Worm (Caenorhabditis elegans) whole organism, L4 larva: Measurements from ENCODE around the gene gpa-3.

Source experiments
- F10B5.3 ChIP-seq: sonication (generic microtip); optimal IDR thresholded peaks from 2 replicates; lab custom pipeline; 2016; ENCODE audit warnings: mild to moderate bottlenecking, missing genetic modification characterization, missing compliant biosample characterization
- F26F4.8 ChIP-seq: fragments of 200-800 bp; sonication (Bioruptor generic); conservative IDR thresholded peaks from 2 replicates; pipeline ENCODE4 v1.3.6; 2022; ENCODE audit warnings: missing genetic modification characterization, missing compliant biosample characterization
- F37D6.2 ChIP-seq: sonication (generic microtip); optimal IDR thresholded peaks from 2 replicates; lab custom pipeline; 2016; ENCODE audit warnings: mild to moderate bottlenecking, missing genetic modification characterization, missing compliant biosample characterization
- aha-1 ChIP-seq: fragments of 150-350 bp; peaks from one replicate; lab custom pipeline; 2014; ENCODE audit warnings: missing biosample characterization, missing genetic modification characterization
- ceh-20 ChIP-seq: fragments of 200-800 bp; sonication (Bioruptor generic); IDR thresholded peaks from 2 replicates; pipeline ENCODE4 v1.3.6; 2022; ENCODE audit warnings: missing genetic modification reagents, missing genetic modification characterization, missing compliant biosample characterization
- ces-1 ChIP-seq: fragments of 150-350 bp; sonication (generic microtip); optimal IDR thresholded peaks from 4 replicates; lab custom pipeline; 2014; ENCODE audit warnings: missing biosample characterization, missing genetic modification reagents, missing genetic modification characterization
- ctbp-1 ChIP-seq: fragments of 200-800 bp; sonication (Bioruptor generic); IDR thresholded peaks from 2 replicates; pipeline ENCODE4 v1.3.6; 2022; ENCODE audit warnings: missing genetic modification reagents, missing genetic modification characterization, missing compliant biosample characterization
- daf-19 ChIP-seq: fragments of 200-800 bp; sonication (Bioruptor generic); conservative IDR thresholded peaks from 2 replicates; pipeline ENCODE4 v1.3.6; 2022; ENCODE audit warnings: missing genetic modification characterization, missing compliant biosample characterization
- daf-8 ChIP-seq: fragments of 200-800 bp; sonication (Bioruptor generic); IDR thresholded peaks from 2 replicates; pipeline ENCODE4 v1.3.6; 2022; ENCODE audit warnings: missing genetic modification characterization, missing compliant biosample characterization
- dve-1 ChIP-seq: sonication (generic microtip); optimal IDR thresholded peaks from 2 replicates; lab custom pipeline; 2017; ENCODE audit warnings: antibody characterized with exemption, mild to moderate bottlenecking, missing genetic modification characterization, missing compliant biosample characterization; ENCODE audit not compliant: insufficient read depth
- fkh-10 ChIP-seq: fragments of 150-350 bp; optimal IDR thresholded peaks from 2 replicates; lab custom pipeline; 2014; ENCODE audit warnings: missing biosample characterization, missing genetic modification reagents, missing genetic modification characterization
- lin-38 ChIP-seq: fragments of 200-800 bp; sonication (Bioruptor generic); IDR thresholded peaks from 2 replicates; pipeline ENCODE4 v1.3.6; 2022; ENCODE audit warnings: missing genetic modification reagents, missing genetic modification characterization, missing compliant biosample characterization
- madf-5 ChIP-seq, 2 experiments: fragments of 200-800 bp; sonication (Bioruptor generic); IDR thresholded peaks; 2 replicates each; pipeline ENCODE4 v1.3.6; 2022; ENCODE audit warnings: missing compliant biosample characterization in 2 of 2, missing genetic modification characterization in 2 of 2
- madf-9 ChIP-seq: fragments of 200-800 bp; sonication (Bioruptor generic); conservative IDR thresholded peaks from 2 replicates; pipeline ENCODE4 v1.3.6; 2022; ENCODE audit warnings: missing genetic modification reagents, missing genetic modification characterization, missing compliant biosample characterization
- mep-1 ChIP-seq: fragments of 150-350 bp; sonication (generic microtip); optimal IDR thresholded peaks from 3 replicates; lab custom pipeline; 2014; ENCODE audit warnings: missing biosample characterization, missing genetic modification characterization
- mes-2 ChIP-seq: sonication (generic microtip); optimal IDR thresholded peaks from 2 replicates; lab custom pipeline; 2016; ENCODE audit warnings: missing genotype, mild to moderate bottlenecking, missing genetic modification characterization, missing compliant biosample characterization; ENCODE audit not compliant: poor library complexity, severe bottlenecking
- mxl-3 ChIP-seq: fragments of 200-800 bp; sonication (Bioruptor generic); optimal IDR thresholded peaks from 2 replicates; lab custom pipeline; 2018; ENCODE audit warnings: mild to moderate bottlenecking, missing genetic modification characterization, missing compliant biosample characterization
- nhr-11 ChIP-seq: fragments of 150-350 bp; optimal IDR thresholded peaks from 2 replicates; lab custom pipeline; 2014; ENCODE audit warnings: missing biosample characterization, missing genetic modification characterization
- nhr-111 ChIP-seq: fragments of 200-800 bp; sonication (Bioruptor generic); optimal IDR thresholded peaks from 2 replicates; lab custom pipeline; 2018; ENCODE audit warnings: mild to moderate bottlenecking, missing genetic modification characterization, missing compliant biosample characterization
- sdz-12 ChIP-seq: fragments of 200-800 bp; sonication (Bioruptor generic); optimal IDR thresholded peaks from 2 replicates; lab custom pipeline; 2018; ENCODE audit warnings: mild to moderate bottlenecking, missing genetic modification characterization, missing compliant biosample characterization
- snpc-1.2 ChIP-seq: fragments of 200-800 bp; sonication (Bioruptor generic); IDR thresholded peaks from 2 replicates; pipeline ENCODE4 v1.3.6; 2022; ENCODE audit warnings: missing genetic modification reagents, missing genetic modification characterization, missing compliant biosample characterization
- snpc-4 ChIP-seq: fragments of 150-350 bp; optimal IDR thresholded peaks from 2 replicates; lab custom pipeline; 2014; ENCODE audit warnings: missing biosample characterization, missing genetic modification characterization
- unc-130 ChIP-seq: sonication (generic microtip); optimal IDR thresholded peaks from 2 replicates; lab custom pipeline; 2016; ENCODE audit warnings: missing genetic modification reagents, missing genetic modification characterization, missing compliant biosample characterization
- unc-62 ChIP-seq, 3 experiments: fragments of 150-350 bp in 1 of 3; sonication (generic microtip); optimal IDR thresholded peaks in 2 of 3; peaks in 1 of 3; 1 replicate in 1 of 3; 2 replicates in 2 of 3; lab custom pipeline; 2014 to 2017; ENCODE audit warnings: missing biosample characterization in 3 of 3, missing genetic modification characterization in 3 of 3, missing genetic modification reagents in 3 of 3, missing genotype in 1 of 3
- zfp-2 ChIP-seq: sonication (generic microtip); optimal IDR thresholded peaks from 2 replicates; lab custom pipeline; 2016; ENCODE audit warnings: mild to moderate bottlenecking, missing genetic modification characterization, missing compliant biosample characterization
- zfp-3 ChIP-seq: fragments of 200-800 bp; sonication (Bioruptor generic); conservative IDR thresholded peaks from 2 replicates; pipeline ENCODE4 v1.3.6; 2022; ENCODE audit warnings: missing genetic modification reagents, missing genetic modification characterization, missing compliant biosample characterization

The gpa-3 gene

ce11 chrV:9359674-9360073 is at the start of gene gpa-3:
Gene gpa-3, minus strand, starts transcription at chrV:9359774.
- TF ChIP-seq unc-62 (GFP tag; optimal IDR thresholded peaks at IDR 0.05 in 1 of 2; lab: Kevin White, UChicago) (peak in 1 of 2 experiments; percentile 68), unc-62 (tag; optimal IDR thresholded peaks at IDR 0.05; lab: Kevin White, UChicago) (no peak), F37D6.2 (tag; lab: Kevin White, UChicago) (no peak), snpc-1.2 (GFP tag; lab: Robert Waterston, UW) (no peak), lin-38 (no peak), nhr-111 (no peak), madf-9 (GFP tag; lab: Robert Waterston, UW) (no peak), daf-8 (no peak)

- no peak for TF ChIP-seq F26F4.8 (GFP tag; lab: Robert Waterston, UW)
- peak; percentile 58 for TF ChIP-seq fkh-10 (GFP tag; lab: Kevin White, UChicago)
- TF ChIP-seq ctbp-1, result 0 out of 2 replicates have a peak, but pooled peaks have one; percentile 53
- peak; percentile 69 for TF ChIP-seq ces-1 (GFP tag; lab: Kevin White, UChicago)
- no peak for TF ChIP-seq sdz-12
- TF ChIP-seq F10B5.3, result no peak
Measured at ce11 chrV:9408869-9409268, 49.3 kb upstream of the gpa-3 start.

ce11 chrV:9406890-9407289 is 47.3 kb upstream of the gpa-3 start:
- TF ChIP-seq daf-19 (GFP tag; lab: Robert Waterston, UW), result 0 out of 2 replicates have a peak, but pooled peaks have one; percentile 39
- TF ChIP-seq dve-1 (tag; lab: Kevin White, UChicago), result peak; percentile 42
- TF ChIP-seq F10B5.3, result no peak
- 0 out of 4 replicates have a peak, but pooled peaks of 1 of the 2 experiments have one; percentile 32 for TF ChIP-seq madf-5 (GFP tag; IDR thresholded peaks at IDR 0.05; lab: Robert Waterston, UW)
- peak; percentile 21 for TF ChIP-seq unc-130 (GFP tag; lab: Kevin White, UChicago)
- TF ChIP-seq zfp-3, result 0 out of 2 replicates have a peak, but pooled peaks have one; percentile 42

- TF ChIP-seq mep-1 (tag; lab: Kevin White, UChicago) (no peak), aha-1 (tag; lab: Kevin White, UChicago) (peak; percentile 91), nhr-11 (no peak), unc-62 (GFP tag; optimal IDR thresholded peaks at IDR 0.05 in 1 of 2; lab: Kevin White, UChicago) (peak in 1 of 2 experiments; percentile 42), unc-62 (tag; optimal IDR thresholded peaks at IDR 0.05; lab: Kevin White, UChicago) (no peak)
Measured at ce11 chrV:9399886-9400373, 40.4 kb upstream of the gpa-3 start, which contains the start of gene trpp-4. Gene trpp-4, plus strand, starts transcription at chrV:9400327.

ce11 chrV:9394938-9395639 is 35.5 kb upstream of the gpa-3 start:
- TF ChIP-seq mxl-3 (GFP tag; lab: Kevin White, UChicago) (peak; percentile 15), zfp-2 (tag; lab: Kevin White, UChicago) (no peak)

- TF ChIP-seq ceh-20 (GFP tag; lab: Robert Waterston, UW) (no peak), snpc-4 (tag; lab: Kevin White, UChicago) (peak; percentile 78)
Measured at ce11 chrV:9391959-9392358, 32.4 kb upstream of the gpa-3 start.

ce11 chrV:9386143-9386542 is 26.6 kb upstream of the gpa-3 start, which contains the start of gene hum-2:
Gene hum-2, plus strand, starts transcription at chrV:9386175.
- TF ChIP-seq aha-1 (tag; lab: Kevin White, UChicago) (peak; percentile 94), mes-2 (tag; lab: Kevin White, UChicago) (no peak)
